Fruit fly (Drosophila melanogaster): ENCODE data around the gene Sce.

- TF ChIP-seq CG8478 (optimal IDR thresholded peaks at IDR 0.05) (no peak), CTCF (optimal IDR thresholded peaks at IDR 0.05) (no peak)
These were observed 45.1 kb downstream of the Sce start for dm6 chr3R:27636720-27637119.

Data from S2 (cell line).